Fruit fly (Drosophila melanogaster) whole organism, pupa: ENCODE results near the gene CG7290.

Experiments used
- CG10348 ChIP-seq: fragments of 200-800 bp; sonication (Bioruptor generic); IDR thresholded peaks from 2 replicates; pipeline ENCODE4 v1.3.6; 2022; ENCODE audit warnings: missing biosample characterization, missing genetic modification characterization
- CG12605 ChIP-seq: fragments of 200-800 bp; sonication (Bioruptor generic); IDR thresholded peaks from 2 replicates; pipeline ENCODE4 v1.3.6; 2022; ENCODE audit warnings: missing biosample characterization, missing genetic modification characterization
- CG13204 ChIP-seq: fragments of 200-800 bp; sonication (Bioruptor generic); optimal IDR thresholded peaks from 2 replicates; lab custom pipeline; 2018; ENCODE audit warnings: missing biosample characterization, mild to moderate bottlenecking, missing genetic modification characterization, moderate library complexity
- CG14655 ChIP-seq: fragments of 200-800 bp; sonication (Bioruptor generic); optimal IDR thresholded peaks from 3 replicates; lab custom pipeline; 2017; ENCODE audit warnings: mild to moderate bottlenecking, missing biosample characterization, missing genetic modification reagents, missing genetic modification characterization
- CG15710 ChIP-seq: fragments of 200-800 bp; sonication (Bioruptor generic); optimal IDR thresholded peaks from 2 replicates; lab custom pipeline; 2018; ENCODE audit warnings: missing biosample characterization, mild to moderate bottlenecking, missing genetic modification characterization, moderate library complexity
- CG17806 ChIP-seq: fragments of 200-800 bp; sonication (Bioruptor generic); optimal IDR thresholded peaks from 2 replicates; lab custom pipeline; 2018; ENCODE audit warnings: missing biosample characterization, mild to moderate bottlenecking, missing genetic modification characterization, moderate library complexity
- CG32121 ChIP-seq: fragments of 200-800 bp; sonication (Bioruptor generic); IDR thresholded peaks from 2 replicates; pipeline ENCODE4 v1.3.6; 2022; ENCODE audit warnings: missing biosample characterization, missing genetic modification characterization
- CG34367 ChIP-seq: fragments of 200-800 bp; sonication (Bioruptor generic); optimal IDR thresholded peaks from 2 replicates; lab custom pipeline; 2018; ENCODE audit warnings: missing biosample characterization, mild to moderate bottlenecking, missing genetic modification characterization
- CG4496 ChIP-seq: fragments of 200-800 bp; sonication (Bioruptor generic); IDR thresholded peaks from 3 replicates; pipeline ENCODE4 v1.3.6; 2022; ENCODE audit warnings: missing biosample characterization, missing genetic modification characterization
- CG8159 ChIP-seq: fragments of 200-800 bp; sonication (Bioruptor generic); optimal IDR thresholded peaks from 3 replicates; lab custom pipeline; 2018; ENCODE audit warnings: missing biosample characterization, mild to moderate bottlenecking, missing genetic modification characterization, moderate library complexity
- CG8301 ChIP-seq: fragments of 200-800 bp; sonication (Bioruptor generic); optimal IDR thresholded peaks from 2 replicates; lab custom pipeline; 2018; ENCODE audit warnings: missing biosample characterization, mild to moderate bottlenecking, missing genetic modification characterization
- CG9948 ChIP-seq: fragments of 200-800 bp; sonication (Bioruptor generic); optimal IDR thresholded peaks from 2 replicates; lab custom pipeline; 2018; ENCODE audit warnings: missing biosample characterization, mild to moderate bottlenecking, missing genetic modification characterization, moderate library complexity
- D1 ChIP-seq: fragments of 200-800 bp; sonication (Bioruptor generic); optimal IDR thresholded peaks from 2 replicates; lab custom pipeline; 2018; ENCODE audit warnings: missing biosample characterization, mild to moderate bottlenecking, missing genetic modification characterization, moderate library complexity
- EcR ChIP-seq: fragments of 200-800 bp; sonication (Bioruptor generic); optimal IDR thresholded peaks from 3 replicates; lab custom pipeline; 2019; ENCODE audit warnings: missing biosample characterization, missing genetic modification characterization, mild to moderate bottlenecking, moderate library complexity, missing genetic modification reagents
- Ets98B ChIP-seq: fragments of 200-800 bp; sonication (Bioruptor generic); IDR thresholded peaks from 2 replicates; pipeline ENCODE4 v1.3.6; 2022; ENCODE audit warnings: missing biosample characterization, missing genetic modification characterization
- Pif1A ChIP-seq: fragments of 200-800 bp; sonication (Bioruptor generic); optimal IDR thresholded peaks from 3 replicates; lab custom pipeline; 2016; ENCODE audit warnings: missing biosample characterization, missing genetic modification characterization
- Pif1B ChIP-seq: fragments of 200-800 bp; sonication (Bioruptor generic); optimal IDR thresholded peaks from 3 replicates; lab custom pipeline; 2016; ENCODE audit warnings: missing biosample characterization, missing genetic modification characterization
- Snoo ChIP-seq: fragments of 200-800 bp; sonication (Bioruptor generic); optimal IDR thresholded peaks from 3 replicates; lab custom pipeline; 2017; ENCODE audit warnings: missing biosample characterization, mild to moderate bottlenecking, missing genetic modification characterization, inconsistent platforms
- fd96Ca ChIP-seq: fragments of 200-800 bp; sonication (Bioruptor generic); IDR thresholded peaks from 3 replicates; pipeline ENCODE4 v1.3.6; 2022; ENCODE audit warnings: missing biosample characterization, missing genetic modification characterization
- gl ChIP-seq: fragments of 200-800 bp; sonication (Bioruptor generic); optimal IDR thresholded peaks from 2 replicates; lab custom pipeline; 2018; ENCODE audit warnings: missing biosample characterization, mild to moderate bottlenecking, missing genetic modification characterization
- rn ChIP-seq: fragments of 200-800 bp; sonication (Bioruptor generic); IDR thresholded peaks from 2 replicates; pipeline ENCODE4 v1.3.6; 2022; ENCODE audit warnings: missing biosample characterization, missing genetic modification characterization

CG7290 gene

DNA sequence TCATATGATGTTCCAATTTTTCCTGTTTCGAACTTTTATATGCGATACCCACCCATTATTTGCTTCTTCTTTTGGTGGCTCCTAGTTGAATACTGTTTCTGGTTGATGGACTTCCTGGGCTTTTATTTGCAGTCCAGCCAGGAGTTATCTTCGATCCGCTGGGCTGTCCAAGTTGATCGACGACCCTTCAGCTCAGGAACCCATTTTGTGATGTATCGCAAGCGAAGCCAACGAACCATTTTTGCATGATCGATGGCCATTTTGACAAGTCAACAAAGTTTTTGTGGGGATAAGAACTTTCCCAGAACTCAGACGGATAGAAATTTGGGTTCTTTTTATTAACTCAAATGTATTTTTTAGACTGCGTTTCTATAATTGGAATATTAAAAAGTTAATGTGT is at the start of gene CG7290:
Gene CG7290 (minus strand): TSS at position 101 of the 400 bp plus-strand sequence.
- TF ChIP-seq Pif1B (GFP tag; lab: Kevin White, UChicago) (no peak), CG10348 (no peak), CG14655 (GFP tag; lab: Kevin White, UChicago) (no peak), Ets98B (GFP tag; lab: Robert Waterston, UW) (no peak), CG15710 (tag; lab: Kevin White, UChicago) (no peak), CG34367 (tag; lab: Kevin White, UChicago) (no peak), CG4496 (GFP tag; lab: Robert Waterston, UW) (no peak), gl (tag; lab: Kevin White, UChicago) (no peak), CG8301 (tag; lab: Kevin White, UChicago) (no peak), Snoo (tag; lab: Kevin White, UChicago) (no peak)

DNA sequence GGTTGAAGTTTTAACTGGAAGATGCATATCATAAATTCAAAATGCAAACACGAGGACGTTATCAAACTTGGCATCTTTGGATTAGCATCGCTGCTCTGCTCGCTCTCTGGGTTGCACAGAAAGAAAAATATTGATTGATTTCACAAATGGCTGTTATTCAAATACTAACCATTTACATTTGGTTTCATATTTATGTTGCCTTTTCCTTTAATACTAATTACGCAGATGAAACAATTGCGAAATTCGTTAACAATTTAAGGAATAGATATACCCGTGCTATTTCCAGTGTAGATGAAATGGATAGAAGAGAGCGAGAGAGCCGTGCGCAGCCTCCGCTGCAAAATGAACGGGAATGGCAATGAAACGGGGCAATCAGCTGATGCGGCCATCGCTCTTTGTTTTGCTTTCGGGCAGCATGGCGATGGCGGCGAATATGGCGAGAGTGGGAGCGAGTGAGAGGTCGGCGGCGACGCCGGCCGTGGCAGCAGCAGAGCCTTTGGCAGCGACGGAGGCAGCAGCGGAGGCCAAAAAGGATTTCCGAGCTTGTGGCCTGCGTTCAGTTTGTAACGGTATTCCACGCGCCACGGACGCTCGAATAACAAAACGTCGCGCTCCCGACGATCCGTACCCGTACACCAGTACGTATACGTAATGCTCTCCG is 41.8 kb upstream of the CG7290 start, which contains the start of gene rdgC:
Gene rdgC (plus strand): TSS at position 568 of the 661 bp plus-strand sequence.
- TF ChIP-seq CG14655 (GFP tag; lab: Kevin White, UChicago) (peak; percentile 89), Ets98B (GFP tag; lab: Robert Waterston, UW) (peak; percentile 97), Pif1A (GFP tag; lab: Kevin White, UChicago) (peak; percentile 92), CG8159 (peak; percentile 93), CG34367 (tag; lab: Kevin White, UChicago) (peak; percentile 89), CG9948 (tag; lab: Kevin White, UChicago) (peak; percentile 87), CG17806 (peak; percentile 91), CG4496 (GFP tag; lab: Robert Waterston, UW) (peak; percentile 98), CG8301 (tag; lab: Kevin White, UChicago) (peak; percentile 92), CG15710 (tag; lab: Kevin White, UChicago) (peak; percentile 89), CG32121 (GFP tag; lab: Robert Waterston, UW) (peak; percentile 96), fd96Ca (GFP tag; lab: Robert Waterston, UW) (peak; percentile 93), Snoo (tag; lab: Kevin White, UChicago) (peak; percentile 83), D1 (tag; lab: Kevin White, UChicago) (peak; percentile 64), rn (GFP tag; lab: Robert Waterston, UW) (peak; percentile 86), EcR (no peak), CG13204 (peak; percentile 12), Pif1B (GFP tag; lab: Kevin White, UChicago) (peak; percentile 79), CG12605 (GFP tag; lab: Robert Waterston, UW) (peak; percentile 94), CG10348 (peak; percentile 69), gl (tag; lab: Kevin White, UChicago) (peak; percentile 78)

DNA sequence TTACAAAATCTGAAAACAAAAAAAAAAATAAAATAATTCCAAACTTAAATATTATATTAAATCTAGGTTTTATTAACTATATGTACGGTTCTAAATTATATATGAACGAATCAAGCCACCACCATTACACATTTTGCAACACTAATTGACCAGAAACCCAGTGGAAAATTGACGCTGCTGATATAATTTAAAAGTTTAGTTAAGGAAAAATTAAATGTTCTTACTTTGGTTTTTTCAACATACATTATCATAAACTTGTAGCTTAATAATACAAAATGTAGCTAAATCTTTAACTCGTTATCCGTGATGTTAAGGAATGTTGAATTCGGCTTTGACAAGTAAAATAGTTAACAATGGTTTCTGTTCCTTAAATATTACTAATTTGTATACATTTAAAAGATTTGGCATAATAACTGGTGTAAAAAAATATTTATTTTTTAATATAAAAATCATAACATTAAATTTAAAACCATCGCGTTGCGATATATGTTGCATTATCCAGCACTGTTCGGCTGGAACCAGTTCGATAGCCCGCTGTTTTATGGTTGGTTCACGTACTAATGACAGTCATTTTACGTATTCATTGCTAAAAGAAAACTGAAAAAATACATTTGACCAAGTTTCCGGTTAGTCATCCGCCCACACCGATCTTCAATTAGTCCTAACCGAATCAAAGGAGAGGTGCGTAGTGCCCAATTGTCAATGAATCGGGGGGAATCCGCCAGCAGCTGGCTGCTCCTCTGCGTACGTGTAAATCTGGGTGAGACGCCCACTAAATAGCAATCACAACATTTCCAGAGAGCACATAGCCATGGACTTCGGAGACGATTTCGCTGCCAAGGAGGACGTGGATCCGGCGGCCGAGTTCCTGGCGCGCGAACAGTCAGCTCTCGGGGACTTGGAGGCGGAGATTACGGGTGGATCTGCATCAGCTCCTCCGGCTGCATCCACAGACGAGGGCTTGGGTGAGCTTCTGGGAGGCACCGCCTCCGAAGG is 36.4 kb upstream of the CG7290 start:
- TF ChIP-seq D1 (tag; lab: Kevin White, UChicago) (no peak), CG4496 (GFP tag; lab: Robert Waterston, UW) (peak; percentile 81), Pif1B (GFP tag; lab: Kevin White, UChicago) (peak; percentile 39), CG15710 (tag; lab: Kevin White, UChicago) (peak; percentile 48), Pif1A (GFP tag; lab: Kevin White, UChicago) (no peak), Snoo (tag; lab: Kevin White, UChicago) (peak; percentile 45), CG17806 (peak; percentile 19), CG12605 (GFP tag; lab: Robert Waterston, UW) (no peak; the same call in none of the 2 replicates), CG8159 (peak; percentile 53), CG9948 (tag; lab: Kevin White, UChicago) (peak; percentile 47), CG14655 (GFP tag; lab: Kevin White, UChicago) (no peak), CG13204 (no peak), rn (GFP tag; lab: Robert Waterston, UW) (0 out of 2 replicates have a peak, but pooled peaks have one; percentile 10), CG8301 (tag; lab: Kevin White, UChicago) (peak; percentile 15), CG10348 (no peak), fd96Ca (GFP tag; lab: Robert Waterston, UW) (no peak), EcR (no peak), Ets98B (GFP tag; lab: Robert Waterston, UW) (peak; percentile 50; the same call in 1 of the 2 replicates), gl (tag; lab: Kevin White, UChicago) (no peak), CG34367 (tag; lab: Kevin White, UChicago) (peak; percentile 29), CG32121 (GFP tag; lab: Robert Waterston, UW) (peak; percentile 61; the same call in 1 of the 2 replicates)

DNA sequence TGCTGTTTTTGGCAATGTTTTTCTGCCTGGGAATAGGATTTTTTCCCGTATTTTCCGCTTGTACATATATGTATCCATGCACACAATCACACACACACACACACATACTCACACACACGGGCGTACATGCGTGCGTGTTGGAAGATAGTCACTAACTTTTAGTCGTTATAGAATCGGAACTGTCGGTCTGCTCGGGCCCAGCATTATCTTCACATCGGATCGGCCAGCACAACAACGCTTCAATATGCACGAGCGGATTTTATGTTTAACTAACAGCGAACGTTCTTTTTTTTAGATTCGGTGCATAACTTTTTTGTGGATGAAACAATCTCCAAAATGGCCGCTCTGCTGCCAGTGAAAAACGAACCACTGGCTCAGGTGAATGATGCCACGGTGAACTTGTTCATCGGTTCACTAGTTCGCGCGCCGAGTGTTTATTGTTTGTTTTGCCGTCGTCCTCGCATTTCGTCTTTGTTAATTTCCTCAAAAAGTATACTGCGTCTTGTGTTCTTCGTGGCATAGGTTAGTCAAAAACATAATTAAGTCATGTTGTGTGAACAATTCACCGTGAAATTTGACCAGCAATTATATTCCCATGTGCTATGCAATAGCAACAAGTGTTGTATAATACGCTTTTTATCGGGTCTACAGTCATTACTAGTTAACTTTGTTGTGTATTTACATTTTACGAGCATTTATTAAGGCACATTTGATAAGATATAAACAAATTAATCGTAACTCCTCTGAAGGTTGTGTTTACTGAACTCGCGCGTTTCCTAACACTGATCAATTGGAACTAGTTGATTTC is 35.5 kb upstream of the CG7290 start, which contains the start of the genes CG6951 and CG17233:
Gene CG6951 (plus strand): TSS at position 105 of the 808 bp plus-strand sequence.
Gene CG17233 (minus strand): TSS at position 741 of the 808 bp plus-strand sequence.
- TF ChIP-seq EcR (peak; percentile 21), CG8159 (no peak), gl (tag; lab: Kevin White, UChicago) (no peak), CG9948 (tag; lab: Kevin White, UChicago) (no peak), Pif1B (GFP tag; lab: Kevin White, UChicago) (no peak), CG32121 (GFP tag; lab: Robert Waterston, UW) (0 out of 2 replicates have a peak, but pooled peaks have one; percentile 21), CG12605 (GFP tag; lab: Robert Waterston, UW) (no peak), Pif1A (GFP tag; lab: Kevin White, UChicago) (no peak), CG4496 (GFP tag; lab: Robert Waterston, UW) (0 out of 3 replicates have a peak, but pooled peaks have one; percentile 7)
